Fruit fly (Drosophila melanogaster): ENCODE results near the gene CG5116.

CG5116 gene

DNA sequence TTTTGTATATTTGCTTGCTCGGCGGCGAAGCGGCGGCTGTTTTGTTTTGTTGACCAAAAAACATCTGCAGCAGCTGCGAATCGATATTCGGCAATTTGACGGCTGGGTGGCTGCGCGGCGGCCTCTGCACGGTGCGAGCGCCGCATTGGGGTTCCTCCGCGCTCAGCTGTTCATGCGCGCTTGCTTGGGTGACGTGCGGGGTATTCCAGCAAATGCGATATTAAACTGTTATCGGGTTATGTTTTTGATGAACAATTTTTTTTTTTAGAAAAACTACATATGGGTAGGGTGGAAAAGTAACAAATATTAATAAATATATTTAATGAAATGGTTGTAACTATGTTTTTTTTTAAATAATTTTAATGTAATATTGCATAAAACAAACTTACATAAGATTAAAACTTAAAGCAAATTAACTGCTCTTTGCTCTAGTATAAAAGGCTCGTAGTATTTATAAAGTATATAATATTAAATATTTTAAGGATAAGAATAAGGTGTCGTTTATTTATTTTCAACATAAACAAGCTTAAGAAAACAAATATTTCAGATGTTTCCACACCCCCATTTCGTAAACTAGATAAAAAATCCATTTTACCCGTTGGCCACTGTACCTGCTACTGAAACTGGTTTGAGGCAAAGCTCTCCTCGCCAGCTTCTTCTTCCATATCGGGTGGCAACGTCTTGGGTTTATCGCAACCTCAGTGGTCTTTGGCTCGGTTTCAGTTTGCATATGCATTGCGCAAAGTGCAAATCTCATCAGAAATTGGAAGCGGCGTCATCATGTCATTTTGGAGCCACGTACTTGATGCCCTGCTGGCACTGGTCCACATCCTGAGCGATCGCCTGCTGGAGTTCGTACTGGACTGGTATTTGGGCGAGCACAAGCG, 8.1 kb downstream of the CG5116 start, which contains the start of the genes Gnpat and CG5112 (continued):
- TF ChIP-seq CG4854 (GFP tag; optimal IDR thresholded peaks at IDR 0.05) (no peak), disco-r (GFP tag; optimal IDR thresholded peaks at IDR 0.05) (no peak), CG15696 (tag; optimal IDR thresholded peaks at IDR 0.05) (peak; percentile 71), GATAe (GFP tag; conservative IDR thresholded peaks at IDR 0.05) (no peak; the same call in 1 of the 2 replicates), maf-S (GFP tag; optimal IDR thresholded peaks at IDR 0.05) (peak; percentile 55), vvl (GFP tag; IDR thresholded peaks at IDR 0.05) (peak; percentile 78), CG6254 (GFP tag; optimal IDR thresholded peaks at IDR 0.05) (peak; percentile 25), CG32767 (GFP tag; IDR thresholded peaks at IDR 0.05) (peak; percentile 62; the same call in 1 of the 2 replicates), exex (tag; optimal IDR thresholded peaks at IDR 0.05) (no peak), bowl (GFP tag; IDR thresholded peaks at IDR 0.05) (peak; percentile 50), CG15011 (GFP tag; optimal IDR thresholded peaks at IDR 0.05) (no peak), CG14667 (GFP tag; IDR thresholded peaks at IDR 0.05) (no peak), CG10366 (GFP tag; IDR thresholded peaks at IDR 0.05) (peak; percentile 73), br (optimal IDR thresholded peaks at IDR 0.05) (no peak), ash1 (GFP tag; optimal IDR thresholded peaks at IDR 0.05) (peak; percentile 9), corto (GFP tag; optimal IDR thresholded peaks at IDR 0.05) (no peak), CG11085 (GFP tag; IDR thresholded peaks at IDR 0.05) (peak; percentile 52), Ssrp (tag; optimal IDR thresholded peaks at IDR 0.05) (peak; percentile 45), CG10274 (GFP tag; optimal IDR thresholded peaks at IDR 0.05) (no peak), CG17186 (GFP tag; optimal IDR thresholded peaks at IDR 0.05) (peak; percentile 88), MESR4 (GFP tag; optimal IDR thresholded peaks at IDR 0.05) (peak; percentile 54), Sin3A (optimal IDR thresholded peaks at IDR 0.05) (no peak), CG10267 (tag; optimal IDR thresholded peaks at IDR 0.05) (peak; percentile 58), psq (GFP tag; optimal IDR thresholded peaks at IDR 0.05) (no peak), CG18619 (GFP tag; optimal IDR thresholded peaks at IDR 0.05) (peak; percentile 45), ham (GFP tag; IDR thresholded peaks at IDR 0.05) (peak; percentile 19; the same call in 1 of the 2 replicates), Dek (tag; optimal IDR thresholded peaks at IDR 0.05) (peak; percentile 0), hth (optimal IDR thresholded peaks at IDR 0.05) (no peak), pb (GFP tag; optimal IDR thresholded peaks at IDR 0.05) (peak; percentile 58), zf30C (GFP tag; optimal IDR thresholded peaks at IDR 0.05) (no peak), da (GFP tag; optimal IDR thresholded peaks at IDR 0.05) (peak; percentile 82), pzg (GFP tag; optimal IDR thresholded peaks at IDR 0.05) (peak; percentile 72), lola (GFP tag; optimal IDR thresholded peaks at IDR 0.05) (peak in 1 of 3 experiments; percentile 64), ftz-f1 (GFP tag; optimal IDR thresholded peaks at IDR 0.05) (peak; percentile 61), CG10959 (GFP tag; IDR thresholded peaks at IDR 0.05) (peak; percentile 79), ERR (GFP tag; optimal IDR thresholded peaks at IDR 0.05) (no peak), peb (GFP tag; IDR thresholded peaks at IDR 0.05) (peak; percentile 51; the same call in 1 of the 2 replicates), luna (GFP tag; optimal IDR thresholded peaks at IDR 0.05) (no peak), CG8478 (optimal IDR thresholded peaks at IDR 0.05) (no peak), CG12299 (tag; optimal IDR thresholded peaks at IDR 0.05) (peak; percentile 62), kay (GFP tag; optimal IDR thresholded peaks at IDR 0.05) (no peak), sc (optimal IDR thresholded peaks at IDR 0.05) (no peak), sc (GFP tag; optimal IDR thresholded peaks at IDR 0.05) (peak; percentile 0), eyg (GFP tag; optimal IDR thresholded peaks at IDR 0.05) (peak; percentile 42), ci (GFP tag; IDR thresholded peaks at IDR 0.05) (peak; percentile 92), CG2678 (tag; optimal IDR thresholded peaks at IDR 0.05) (peak; percentile 64), crp (GFP tag; optimal IDR thresholded peaks at IDR 0.05) (peak; percentile 94 to 97), CG6689 (GFP tag; IDR thresholded peaks at IDR 0.05) (0 out of 2 replicates have a peak, but pooled peaks have one; percentile 12), nerfin-2 (GFP tag; IDR thresholded peaks at IDR 0.05; ENCODE audit: partially characterized antibody) (peak; percentile 71), mam (GFP tag; optimal IDR thresholded peaks at IDR 0.05) (peak; percentile 36)

Measured in whole organism, embryonic.